Worm (Caenorhabditis elegans) whole organism, L4 larva: ENCODE results near the gene C04G6.2.
A peak's percentile ranks its signal among the peaks of the same experiment; 100 is the strongest.

ENCODE experiments used
- ZK546.5 ChIP-seq, 2 experiments: sonication (generic microtip); optimal IDR thresholded peaks; 2 replicates each; lab custom pipeline; 2017; ENCODE audit warnings: missing biosample characterization in 2 of 2, missing genetic modification characterization in 2 of 2
- aha-1 ChIP-seq: fragments of 150-350 bp; peaks from one replicate; lab custom pipeline; 2014; ENCODE audit warnings: missing biosample characterization, missing genetic modification characterization
- cey-2 ChIP-seq: sonication (generic microtip); optimal IDR thresholded peaks from 3 replicates; lab custom pipeline; 2017; ENCODE audit warnings: missing genetic modification characterization, mild to moderate bottlenecking, missing compliant biosample characterization, antibody characterized with exemption, borderline replicate concordance; ENCODE audit not compliant: insufficient read depth
- lin-1 ChIP-seq: fragments of 200-800 bp; sonication (Bioruptor generic); IDR thresholded peaks from 2 replicates; pipeline ENCODE4 v1.3.6; 2022; ENCODE audit warnings: missing genetic modification reagents, missing genetic modification characterization, missing compliant biosample characterization
- nhr-76 ChIP-seq: fragments of 150-350 bp; optimal IDR thresholded peaks from 2 replicates; lab custom pipeline; 2014; ENCODE audit warnings: missing biosample characterization, missing genetic modification characterization
- php-3 ChIP-seq: fragments of 200-800 bp; sonication (Bioruptor generic); IDR thresholded peaks from 2 replicates; pipeline ENCODE4 v1.3.6; 2022; ENCODE audit warnings: missing genetic modification reagents, missing genetic modification characterization, missing compliant biosample characterization

DNA sequence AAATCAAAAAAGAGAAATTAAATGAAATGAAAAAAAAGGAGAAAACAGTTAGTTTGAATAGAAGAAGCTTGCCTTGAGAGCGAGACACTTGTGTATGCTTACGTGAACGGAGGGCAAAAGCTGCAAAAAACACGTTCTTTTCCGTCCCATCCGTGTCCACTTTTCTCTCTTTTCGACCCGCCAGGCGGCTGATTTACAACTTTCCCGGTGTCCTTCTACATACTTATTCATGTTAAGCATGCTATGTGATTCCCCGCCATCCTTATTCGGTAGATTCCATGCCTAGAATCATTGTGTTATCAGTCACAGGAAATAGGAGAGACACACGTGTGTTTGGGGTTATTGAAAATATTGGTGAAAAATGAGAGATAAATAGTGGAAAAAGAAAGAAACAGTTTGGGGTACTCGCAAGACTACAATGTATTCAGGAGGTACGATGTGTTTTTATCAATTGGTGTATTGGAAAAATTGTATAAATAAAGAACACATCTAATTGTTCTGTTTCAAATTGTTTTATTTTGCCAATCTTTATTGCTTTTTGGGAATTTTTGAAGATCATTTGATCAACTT is 49.0 kb downstream of the C04G6.2 start, which contains the start of gene nas-29:
- TF ChIP-seq aha-1 (tag; lab: Kevin White, UChicago) (peak; percentile 95), nhr-76 (tag; lab: Kevin White, UChicago) (no peak), ZK546.5 (tag; optimal IDR thresholded peaks at IDR 0.05; lab: Kevin White, UChicago) (no peak), php-3 (GFP tag; lab: Robert Waterston, UW) (no peak), lin-1 (GFP tag; lab: Robert Waterston, UW) (0 out of 2 replicates have a peak, but pooled peaks have one; percentile 28), cey-2 (tag; lab: Kevin White, UChicago) (no peak)
